Worm (Caenorhabditis elegans): Measurements from ENCODE around the gene math-15.
"Not testable (repeated sequence)": the region's sequence is repeated elsewhere in the genome, so short reads cannot be mapped to it uniquely, and the experiment has no call there.

The math-15 gene

DNA sequence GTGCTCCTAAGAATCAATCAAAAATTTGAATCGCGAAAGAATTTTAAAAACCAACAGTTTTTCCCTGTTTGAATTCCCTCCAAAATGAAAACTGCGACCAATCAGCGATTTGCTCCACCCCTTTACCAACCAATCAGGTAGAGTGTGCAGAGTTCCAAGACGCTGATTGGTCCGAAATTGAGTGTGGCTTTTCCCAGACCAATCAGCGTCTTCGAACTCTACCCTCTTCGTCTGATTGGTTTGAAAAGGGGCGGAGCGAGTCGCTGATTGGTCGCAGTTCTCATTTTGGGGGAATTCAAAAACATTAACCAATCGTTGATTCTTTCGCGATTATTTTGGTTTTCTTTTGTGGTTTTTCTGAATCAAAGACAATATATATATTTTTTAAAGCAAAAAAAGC, 21.6 kb upstream of the math-15 start:
- no peak for TF ChIP-seq ztf-23 (GFP tag; IDR thresholded peaks at IDR 0.05)
- no peak for TF ChIP-seq ztf-29 (GFP tag; IDR thresholded peaks at IDR 0.05)
- no peak for TF ChIP-seq T22C8.4 (GFP tag; IDR thresholded peaks at IDR 0.05)
- TF ChIP-seq klf-2 (GFP tag; conservative IDR thresholded peaks at IDR 0.05) = no peak
- TF ChIP-seq med-1 (GFP tag; optimal IDR thresholded peaks at IDR 0.05; ENCODE audit: insufficient read depth) = no peak
- no peak for TF ChIP-seq cog-1 (tag; optimal IDR thresholded peaks at IDR 0.05)
- no peak for TF ChIP-seq flt-1 (GFP tag; IDR thresholded peaks at IDR 0.05)
- no peak for TF ChIP-seq ref-1 (GFP tag; conservative IDR thresholded peaks at IDR 0.05)

DNA sequence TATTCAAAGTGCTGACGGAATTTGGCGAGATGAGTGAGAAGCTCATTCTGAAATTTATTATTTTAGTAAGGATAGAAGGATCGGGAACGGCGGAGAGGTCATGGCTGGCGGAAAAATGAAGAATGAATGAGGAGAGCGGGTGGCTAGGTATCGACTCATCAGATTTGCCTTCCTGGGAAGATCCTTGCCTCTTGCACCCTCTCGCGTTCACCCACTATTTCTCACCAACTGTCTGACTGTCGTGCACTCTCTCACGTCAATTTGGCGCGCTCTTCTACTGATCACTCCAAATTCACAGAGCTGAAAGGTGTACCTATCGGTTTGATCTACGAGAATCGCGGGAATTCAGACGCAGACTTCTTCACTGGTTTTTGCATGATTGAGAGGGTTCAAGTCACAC, 18.1 kb upstream of the math-15 start, which contains the start of gene fbxb-97:
TSS of gene fbxb-97 (minus strand) at position 53 of the 400 bp plus-strand sequence.
- TF ChIP-seq klf-2 (GFP tag; conservative IDR thresholded peaks at IDR 0.05) = no peak
- no peak for TF ChIP-seq tab-1 (GFP tag; IDR thresholded peaks at IDR 0.05)
- no peak for TF ChIP-seq T22C8.4 (GFP tag; IDR thresholded peaks at IDR 0.05)
- TF ChIP-seq flt-1 (GFP tag; IDR thresholded peaks at IDR 0.05) = no peak
- no peak for TF ChIP-seq ref-1 (GFP tag; conservative IDR thresholded peaks at IDR 0.05)
- TF ChIP-seq cog-1 (tag; optimal IDR thresholded peaks at IDR 0.05) = no peak
- TF ChIP-seq ztf-23 (GFP tag; IDR thresholded peaks at IDR 0.05) = no peak
- no peak for TF ChIP-seq med-1 (GFP tag; optimal IDR thresholded peaks at IDR 0.05; ENCODE audit: insufficient read depth)
- no peak for TF ChIP-seq ztf-29 (GFP tag; IDR thresholded peaks at IDR 0.05)

DNA sequence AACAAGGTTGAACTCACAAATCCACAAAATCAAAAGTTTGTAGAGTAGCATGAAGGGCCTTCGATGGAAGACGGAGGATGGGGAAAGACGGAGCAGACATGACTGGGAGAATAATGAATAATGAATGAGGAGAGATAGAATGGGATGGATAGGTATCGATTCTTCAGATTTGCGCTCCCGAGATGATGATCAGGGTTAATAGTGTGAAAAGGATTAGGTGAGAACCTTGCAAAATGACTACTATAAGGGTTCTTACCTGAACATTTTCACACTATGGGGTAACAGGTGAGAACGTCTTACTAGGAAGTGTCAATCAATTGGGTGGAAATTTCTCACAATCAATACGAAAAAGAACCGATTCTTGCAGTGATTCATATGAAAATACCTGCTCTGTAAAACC, 15.9 kb upstream of the math-15 start, which contains the start of gene fbxb-96:
TSS of gene fbxb-96 (minus strand) at position 101 of the 400 bp plus-strand sequence.
- TF ChIP-seq cog-1 (tag; optimal IDR thresholded peaks at IDR 0.05) = no peak
- TF ChIP-seq tab-1 (GFP tag; IDR thresholded peaks at IDR 0.05) = no peak
- TF ChIP-seq klf-2 (GFP tag; conservative IDR thresholded peaks at IDR 0.05) = no peak
- no peak for TF ChIP-seq flt-1 (GFP tag; IDR thresholded peaks at IDR 0.05)
- TF ChIP-seq ref-1 (GFP tag; conservative IDR thresholded peaks at IDR 0.05) = no peak
- no peak for TF ChIP-seq T22C8.4 (GFP tag; IDR thresholded peaks at IDR 0.05)
- no peak for TF ChIP-seq ztf-23 (GFP tag; IDR thresholded peaks at IDR 0.05)
- no peak for TF ChIP-seq ztf-29 (GFP tag; IDR thresholded peaks at IDR 0.05)
- no peak for TF ChIP-seq med-1 (GFP tag; optimal IDR thresholded peaks at IDR 0.05; ENCODE audit: insufficient read depth)

DNA sequence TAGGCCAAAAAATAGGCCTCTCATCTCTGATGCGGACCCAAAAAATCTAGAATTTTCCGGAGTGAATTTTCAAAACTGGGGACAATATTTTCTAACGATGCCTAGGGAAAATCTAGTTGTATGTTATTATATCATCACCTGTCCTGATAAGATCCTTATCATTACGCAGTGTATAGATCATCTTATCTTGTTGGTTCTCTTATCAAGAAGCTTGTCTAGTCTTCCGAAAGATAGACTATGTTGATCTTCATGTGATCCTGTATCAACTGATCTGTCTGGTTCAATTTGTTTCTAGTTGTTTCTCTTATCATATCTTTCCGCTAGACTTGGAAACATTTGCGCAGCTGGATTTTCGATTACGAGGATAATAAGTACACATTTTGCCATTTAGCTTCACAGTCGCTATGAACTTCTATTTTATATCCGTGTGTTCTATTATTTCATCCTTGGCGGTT, 15.3 kb upstream of the math-15 start, which contains the start of gene C52E2.3:
TSS of gene C52E2.3 (plus strand) at position 405 of the 455 bp plus-strand sequence.
- no peak for TF ChIP-seq ztf-29 (GFP tag; IDR thresholded peaks at IDR 0.05)
- TF ChIP-seq tab-1 (GFP tag; IDR thresholded peaks at IDR 0.05) = no peak
- no peak for TF ChIP-seq med-1 (GFP tag; optimal IDR thresholded peaks at IDR 0.05; ENCODE audit: insufficient read depth)
- no peak for TF ChIP-seq ref-1 (GFP tag; conservative IDR thresholded peaks at IDR 0.05)
- TF ChIP-seq klf-2 (GFP tag; conservative IDR thresholded peaks at IDR 0.05) = no peak
- TF ChIP-seq T22C8.4 (GFP tag; IDR thresholded peaks at IDR 0.05) = no peak
- TF ChIP-seq flt-1 (GFP tag; IDR thresholded peaks at IDR 0.05) = no peak
- no peak for TF ChIP-seq cog-1 (tag; optimal IDR thresholded peaks at IDR 0.05)
- TF ChIP-seq ztf-23 (GFP tag; IDR thresholded peaks at IDR 0.05) = no peak

DNA sequence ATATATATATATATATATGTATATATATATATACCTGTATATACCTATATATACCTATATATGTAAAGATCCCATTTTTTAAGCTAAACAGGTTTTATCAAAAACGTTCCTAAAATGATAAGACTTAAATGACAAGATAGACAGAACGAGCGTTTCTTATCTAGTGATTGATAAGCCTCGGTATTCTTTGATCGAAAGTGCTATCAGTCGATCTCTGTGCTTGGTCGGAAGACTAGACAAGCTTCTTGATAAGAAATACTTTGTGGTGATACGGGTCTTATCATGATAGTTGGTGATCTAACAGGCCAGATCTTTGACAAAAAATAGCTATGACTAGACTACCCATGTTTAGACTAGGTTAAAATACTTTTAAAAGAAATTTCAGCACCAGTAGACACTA, 14.5 kb upstream of the math-15 start:
- TF ChIP-seq T22C8.4 (GFP tag; IDR thresholded peaks at IDR 0.05) = no peak
- no peak for TF ChIP-seq med-1 (GFP tag; optimal IDR thresholded peaks at IDR 0.05; ENCODE audit: insufficient read depth)
- TF ChIP-seq ref-1 (GFP tag; conservative IDR thresholded peaks at IDR 0.05) = no peak
- no peak for TF ChIP-seq klf-2 (GFP tag; conservative IDR thresholded peaks at IDR 0.05)
- no peak for TF ChIP-seq cog-1 (tag; optimal IDR thresholded peaks at IDR 0.05)
- no peak for TF ChIP-seq ztf-29 (GFP tag; IDR thresholded peaks at IDR 0.05)
- TF ChIP-seq ztf-23 (GFP tag; IDR thresholded peaks at IDR 0.05) = no peak
- no peak for TF ChIP-seq flt-1 (GFP tag; IDR thresholded peaks at IDR 0.05)
- no peak for TF ChIP-seq tab-1 (GFP tag; IDR thresholded peaks at IDR 0.05)

DNA sequence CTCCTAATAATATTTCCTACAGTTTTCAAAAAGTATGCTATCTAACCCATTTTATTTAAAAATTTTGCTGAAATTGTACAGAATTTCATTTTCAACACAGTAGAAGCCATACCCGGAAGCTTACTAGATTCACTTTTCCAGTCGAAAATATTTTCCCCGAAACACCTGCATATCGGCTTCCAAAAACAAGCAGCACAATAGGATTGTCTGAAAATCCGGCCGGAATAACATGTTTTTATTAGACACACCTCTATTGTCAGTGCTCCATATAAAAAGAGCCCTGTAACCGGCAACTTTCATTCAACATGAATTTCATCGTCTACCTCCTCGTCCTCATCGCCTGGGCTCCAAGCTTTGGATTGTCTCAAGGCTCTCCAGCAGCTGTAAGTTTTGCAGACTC, 13.7 kb upstream of the math-15 start, which contains the start of gene C52E2.2:
TSS of gene C52E2.2 (plus strand) at position 301 of the 400 bp plus-strand sequence.
- TF ChIP-seq klf-2 (GFP tag; conservative IDR thresholded peaks at IDR 0.05) (no peak), med-1 (GFP tag; optimal IDR thresholded peaks at IDR 0.05; ENCODE audit: insufficient read depth) (no peak), ztf-23 (GFP tag; IDR thresholded peaks at IDR 0.05) (no peak), cog-1 (tag; optimal IDR thresholded peaks at IDR 0.05) (no peak), ztf-29 (GFP tag; IDR thresholded peaks at IDR 0.05) (no peak), ref-1 (GFP tag; conservative IDR thresholded peaks at IDR 0.05) (no peak), T22C8.4 (GFP tag; IDR thresholded peaks at IDR 0.05) (no peak), tab-1 (GFP tag; IDR thresholded peaks at IDR 0.05) (no peak), flt-1 (GFP tag; IDR thresholded peaks at IDR 0.05) (no peak)

DNA sequence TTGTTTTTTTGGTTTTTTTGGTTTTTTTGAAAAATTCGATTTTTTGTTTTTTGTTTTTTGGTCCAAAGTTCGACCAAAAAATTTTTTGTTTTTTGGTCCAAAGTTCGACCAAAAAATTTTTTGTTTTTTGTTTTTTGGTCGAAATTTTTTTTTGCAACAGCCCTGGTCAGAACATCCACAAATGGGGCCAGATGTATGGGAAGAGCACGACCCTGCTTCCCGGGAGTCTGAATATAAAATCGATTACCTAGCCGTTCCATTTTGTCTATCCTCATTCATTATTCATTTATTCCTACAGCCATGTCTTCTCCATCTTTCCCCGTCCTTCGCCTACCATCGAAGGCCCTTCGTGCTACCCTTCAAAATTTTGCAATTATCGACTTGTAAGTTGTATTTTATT, 12.1 kb upstream of the math-15 start, which contains the start of gene fbxb-95:
TSS of gene fbxb-95 (plus strand) at position 301 of the 400 bp plus-strand sequence.
- not testable (repeated sequence) for TF ChIP-seq ztf-29, T22C8.4, ztf-23 (GFP tag; IDR thresholded peaks at IDR 0.05)

DNA sequence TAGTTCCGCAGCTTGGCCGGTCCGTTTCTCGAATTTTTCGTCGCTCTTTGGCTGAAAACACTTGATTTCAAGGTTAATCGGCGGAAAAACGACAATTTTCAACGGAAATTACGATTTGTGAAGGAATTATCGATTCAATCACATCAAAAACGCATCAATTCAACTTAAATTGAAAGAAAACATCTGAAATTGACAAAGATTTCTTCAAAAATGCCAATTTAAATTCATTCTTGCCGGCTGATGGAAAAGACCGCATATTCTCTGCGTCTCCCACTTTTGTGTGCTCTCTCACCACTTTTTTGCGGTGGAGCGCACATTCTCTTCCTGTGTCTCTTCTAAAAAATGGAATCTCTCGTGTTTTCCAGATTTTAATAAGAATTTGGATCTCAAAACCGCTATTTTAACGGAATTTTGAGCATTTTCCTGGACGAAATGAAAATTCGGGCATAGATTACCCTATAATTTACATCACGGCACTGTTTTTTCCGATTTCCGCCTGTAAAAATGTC, 4.8 kb upstream of the math-15 start, which contains the start of gene C16C4.18:
TSS of gene C16C4.18 (minus strand) at position 51 of the 509 bp plus-strand sequence.
- not testable (repeated sequence) for TF ChIP-seq ztf-29 (GFP tag; IDR thresholded peaks at IDR 0.05); ztf-23 (GFP tag; IDR thresholded peaks at IDR 0.05); ref-1 (GFP tag; conservative IDR thresholded peaks at IDR 0.05)

DNA sequence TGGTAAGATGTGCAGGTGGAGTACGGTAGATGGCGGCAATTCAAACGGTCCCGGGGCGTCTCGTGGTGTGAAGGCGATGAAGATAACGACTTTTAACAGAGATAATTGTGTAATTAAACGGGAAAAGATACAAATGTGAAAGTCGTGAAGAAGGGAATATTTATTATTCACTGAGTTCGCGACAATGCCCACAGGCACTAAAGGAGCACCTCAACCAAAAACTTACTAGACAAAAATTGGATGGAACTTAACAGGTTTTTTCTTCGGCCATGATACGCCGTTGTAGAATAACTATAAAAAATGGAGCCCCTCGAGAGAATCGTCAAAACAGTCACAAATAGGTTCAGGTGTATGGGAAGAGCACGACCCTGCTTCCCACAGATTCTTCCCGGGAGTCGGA, 3.8 kb upstream of the math-15 start, which contains the start of gene fbxb-98:
TSS of gene fbxb-98 (plus strand) at position 301 of the 400 bp plus-strand sequence.
- TF ChIP-seq med-1 (GFP tag; optimal IDR thresholded peaks at IDR 0.05; ENCODE audit: insufficient read depth); T22C8.4 (GFP tag; IDR thresholded peaks at IDR 0.05); flt-1 (GFP tag; IDR thresholded peaks at IDR 0.05): not testable (repeated sequence)

DNA sequence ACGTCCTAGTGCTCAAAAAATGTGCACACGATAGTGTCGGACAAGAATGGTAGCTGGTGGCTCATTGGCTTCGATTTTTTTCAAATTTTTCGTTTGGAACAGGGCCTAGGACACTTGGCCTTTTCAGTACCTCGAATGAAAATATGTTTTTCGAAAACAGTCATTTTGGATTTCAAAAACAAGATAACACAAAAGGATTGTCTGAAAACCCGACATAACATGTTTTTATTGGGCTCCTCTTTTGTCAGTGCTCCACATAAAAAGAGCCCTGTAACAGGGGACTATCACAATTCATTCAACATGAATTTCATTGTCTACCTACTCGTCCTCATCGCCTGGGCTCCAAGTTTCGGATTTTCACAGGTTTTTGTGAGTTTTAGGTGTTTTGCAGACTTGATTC, 1.9 kb upstream of the math-15 start, which contains the start of gene C16C4.17:
TSS of gene C16C4.17 (plus strand) at position 301 of the 400 bp plus-strand sequence.
- TF ChIP-seq ztf-29 (GFP tag; IDR thresholded peaks at IDR 0.05) (no peak), ref-1 (GFP tag; conservative IDR thresholded peaks at IDR 0.05) (no peak), T22C8.4 (GFP tag; IDR thresholded peaks at IDR 0.05) (no peak), klf-2 (GFP tag; conservative IDR thresholded peaks at IDR 0.05) (no peak), med-1 (GFP tag; optimal IDR thresholded peaks at IDR 0.05; ENCODE audit: insufficient read depth) (no peak)
